Fruit fly (Drosophila melanogaster): Measurements from ENCODE around the gene rux.

DNA sequence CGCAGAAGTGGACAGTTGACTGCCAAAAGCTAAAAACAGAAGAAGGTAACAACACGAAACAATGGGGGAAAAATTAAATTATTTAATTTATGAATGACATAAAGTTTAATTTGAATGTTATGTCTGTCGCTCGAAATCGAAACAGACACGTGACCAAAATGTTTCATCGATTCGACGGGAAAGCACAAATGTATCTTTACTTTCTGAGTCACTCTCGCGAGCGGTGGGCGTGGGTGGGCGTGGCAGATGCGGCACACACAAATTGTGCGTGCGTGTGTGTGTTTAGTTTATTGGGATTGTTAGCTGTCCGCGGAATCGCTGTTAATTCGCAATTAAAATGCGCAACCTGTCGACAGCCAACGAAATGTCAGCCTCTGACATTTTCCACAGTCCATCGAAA lies 30.1 kb downstream of the rux start:
- TF ChIP-seq CG15710 (tag; optimal IDR thresholded peaks at IDR 0.05) (no peak), CG32121 (GFP tag; IDR thresholded peaks at IDR 0.05) (no peak), CG13204 (GFP tag; optimal IDR thresholded peaks at IDR 0.05) (no peak)
